Worm (Caenorhabditis elegans) whole organism, L3 larva: ENCODE results near the gene rom-2.
A peak's percentile ranks its signal among the peaks of the same experiment; 100 is the strongest.

Experiments used
- ZK546.5 ChIP-seq: sonication (generic microtip); optimal IDR thresholded peaks from 2 replicates; lab custom pipeline; 2017; ENCODE audit warnings: missing biosample characterization, missing genetic modification characterization
- ceh-28 ChIP-seq: fragments of 150-350 bp; optimal IDR thresholded peaks from 2 replicates; lab custom pipeline; 2014; ENCODE audit warnings: missing biosample characterization, missing genetic modification reagents, missing genetic modification characterization
- ceh-9 ChIP-seq: sonication (generic microtip); optimal IDR thresholded peaks from 2 replicates; lab custom pipeline; 2018; ENCODE audit warnings: missing biosample characterization, missing genetic modification characterization
- daf-12 ChIP-seq: fragments of 150-350 bp; optimal IDR thresholded peaks from 2 replicates; lab custom pipeline; 2014; ENCODE audit warnings: missing biosample characterization, missing genetic modification reagents, missing genetic modification characterization
- egl-5 ChIP-seq: fragments of 150-350 bp; optimal IDR thresholded peaks from 2 replicates; lab custom pipeline; 2017; ENCODE audit warnings: missing biosample characterization, missing genetic modification reagents, missing genetic modification characterization, inconsistent platforms
- elt-2 ChIP-seq: sonication (generic microtip); optimal IDR thresholded peaks from 2 replicates; lab custom pipeline; 2016; ENCODE audit warnings: missing genetic modification reagents, mild to moderate bottlenecking, missing genetic modification characterization, missing compliant biosample characterization
- elt-3 ChIP-seq, 3 experiments: fragments of 150-350 bp in 1 of 3; sonication (generic microtip) in 2 of 3; optimal IDR thresholded peaks; 2 replicates in 2 of 3; 4 replicates in 1 of 3; lab custom pipeline; 2014 to 2017; ENCODE audit warnings: missing biosample characterization in 3 of 3, missing genetic modification characterization in 3 of 3
- eor-1 ChIP-seq, 2 experiments: fragments of 150-350 bp; optimal IDR thresholded peaks; 2 replicates each; lab custom pipeline; 2014 to 2018; ENCODE audit warnings: missing biosample characterization in 2 of 2, missing genetic modification characterization in 2 of 2
- fkh-10 ChIP-seq: sonication (generic microtip); optimal IDR thresholded peaks from 2 replicates; lab custom pipeline; 2017; ENCODE audit warnings: missing biosample characterization, missing genetic modification reagents, missing genetic modification characterization
- jun-1 ChIP-seq: fragments of 150-350 bp; optimal IDR thresholded peaks from 2 replicates; lab custom pipeline; 2014; ENCODE audit warnings: missing biosample characterization, missing genetic modification reagents, missing genetic modification characterization
- lin-15B ChIP-seq: fragments of 150-350 bp; optimal IDR thresholded peaks from 2 replicates; lab custom pipeline; 2014; ENCODE audit warnings: missing biosample characterization, missing genetic modification characterization
- lin-39 ChIP-seq: fragments of 150-350 bp; optimal IDR thresholded peaks from 2 replicates; lab custom pipeline; 2018; ENCODE audit warnings: missing biosample characterization, missing genetic modification reagents, missing genetic modification characterization
- lsy-12 ChIP-seq: sonication (generic microtip); optimal IDR thresholded peaks from 2 replicates; lab custom pipeline; 2016; ENCODE audit warnings: mild to moderate bottlenecking, missing genetic modification characterization, missing compliant biosample characterization
- mdl-1 ChIP-seq: fragments of 150-350 bp; optimal IDR thresholded peaks from 2 replicates; lab custom pipeline; 2014; ENCODE audit warnings: missing biosample characterization, missing genetic modification characterization
- mml-1 ChIP-seq: fragments of 150-350 bp; sonication (generic microtip); optimal IDR thresholded peaks from 3 replicates; lab custom pipeline; 2014; ENCODE audit warnings: missing biosample characterization, missing genetic modification characterization
- nfya-1 ChIP-seq: sonication (generic microtip); optimal IDR thresholded peaks from 2 replicates; lab custom pipeline; 2017; ENCODE audit warnings: missing genetic modification characterization, mild to moderate bottlenecking, missing compliant biosample characterization, antibody characterized with exemption, moderate library complexity; ENCODE audit not compliant: insufficient read depth
- nhr-11 ChIP-seq: fragments of 150-350 bp; optimal IDR thresholded peaks from 2 replicates; lab custom pipeline; 2014; ENCODE audit warnings: missing biosample characterization, missing genetic modification characterization
- nhr-12 ChIP-seq: fragments of 150-350 bp; optimal IDR thresholded peaks from 2 replicates; lab custom pipeline; 2014; ENCODE audit warnings: missing biosample characterization, missing genetic modification characterization
- nhr-23 ChIP-seq: fragments of 150-350 bp; optimal IDR thresholded peaks from 2 replicates; lab custom pipeline; 2014; ENCODE audit warnings: missing biosample characterization, missing genetic modification reagents, missing genetic modification characterization
- nhr-25 ChIP-seq: sonication (generic microtip); optimal IDR thresholded peaks from 2 replicates; lab custom pipeline; 2017; ENCODE audit warnings: missing biosample characterization, missing genetic modification characterization
- nhr-28 ChIP-seq: fragments of 150-350 bp; optimal IDR thresholded peaks from 2 replicates; lab custom pipeline; 2014; ENCODE audit warnings: missing biosample characterization, missing genetic modification characterization
- nhr-67 ChIP-seq: fragments of 150-350 bp; optimal IDR thresholded peaks from 2 replicates; lab custom pipeline; 2014; ENCODE audit warnings: missing biosample characterization, missing genetic modification characterization
- nhr-77 ChIP-seq: fragments of 150-350 bp; optimal IDR thresholded peaks from 2 replicates; lab custom pipeline; 2014; ENCODE audit warnings: missing biosample characterization, missing genetic modification characterization
- pha-4 ChIP-seq: fragments of 150-350 bp; optimal IDR thresholded peaks from 2 replicates; lab custom pipeline; 2014; ENCODE audit warnings: missing biosample characterization, missing genetic modification reagents, missing genetic modification characterization
- pqm-1 ChIP-seq: fragments of 150-350 bp; optimal IDR thresholded peaks from 2 replicates; lab custom pipeline; 2017; ENCODE audit warnings: missing biosample characterization, missing genetic modification characterization, inconsistent platforms
- sea-2 ChIP-seq: fragments of 150-350 bp; sonication (generic microtip); optimal IDR thresholded peaks from 4 replicates; lab custom pipeline; 2014; ENCODE audit warnings: missing biosample characterization, missing genetic modification reagents, missing genetic modification characterization
- skn-1 ChIP-seq: fragments of 150-350 bp; optimal IDR thresholded peaks from 2 replicates; lab custom pipeline; 2014; ENCODE audit warnings: missing biosample characterization, missing genetic modification characterization
- snpc-4 ChIP-seq: fragments of 150-350 bp; optimal IDR thresholded peaks from 2 replicates; lab custom pipeline; 2014; ENCODE audit warnings: missing biosample characterization, missing genetic modification characterization
- tbx-2 ChIP-seq: sonication (generic microtip); optimal IDR thresholded peaks from 2 replicates; lab custom pipeline; 2016; ENCODE audit warnings: mild to moderate bottlenecking, missing genetic modification characterization, missing compliant biosample characterization
- unc-39 ChIP-seq: sonication (generic microtip); optimal IDR thresholded peaks from 4 replicates; lab custom pipeline; 2017; ENCODE audit warnings: missing biosample characterization, missing genetic modification characterization
- unc-62 ChIP-seq: fragments of 150-350 bp; sonication (generic microtip); optimal IDR thresholded peaks from 4 replicates; lab custom pipeline; 2014; ENCODE audit warnings: missing biosample characterization, missing genetic modification reagents, missing genetic modification characterization
- ztf-11 ChIP-seq: fragments of 150-350 bp; optimal IDR thresholded peaks from 2 replicates; lab custom pipeline; 2014; ENCODE audit warnings: missing biosample characterization, missing genetic modification characterization
- ztf-4 ChIP-seq: fragments of 150-350 bp; optimal IDR thresholded peaks from 2 replicates; lab custom pipeline; 2014; ENCODE audit warnings: missing biosample characterization, missing genetic modification characterization

rom-2 gene

ce11 chrIII:9585314-9585713, 10.1 kb downstream of the rom-2 start:
- no peak for TF ChIP-seq sea-2 (GFP tag; lab: Kevin White, UChicago)
- TF ChIP-seq fkh-10 (GFP tag; lab: Kevin White, UChicago) = peak; percentile 67
- no peak for TF ChIP-seq nhr-12 (tag; lab: Kevin White, UChicago)
- no peak for TF ChIP-seq lin-39 (tag; lab: Kevin White, UChicago)

ce11 chrIII:9583224-9583623, 12.2 kb downstream of the rom-2 start:
- TF ChIP-seq lsy-12 (tag; lab: Kevin White, UChicago) (no peak), ztf-4 (tag; lab: Kevin White, UChicago) (no peak), pqm-1 (no peak), fkh-10 (GFP tag; lab: Kevin White, UChicago) (no peak), nhr-25 (tag; lab: Kevin White, UChicago) (no peak), ztf-11 (no peak), skn-1 (no peak)

DNA sequence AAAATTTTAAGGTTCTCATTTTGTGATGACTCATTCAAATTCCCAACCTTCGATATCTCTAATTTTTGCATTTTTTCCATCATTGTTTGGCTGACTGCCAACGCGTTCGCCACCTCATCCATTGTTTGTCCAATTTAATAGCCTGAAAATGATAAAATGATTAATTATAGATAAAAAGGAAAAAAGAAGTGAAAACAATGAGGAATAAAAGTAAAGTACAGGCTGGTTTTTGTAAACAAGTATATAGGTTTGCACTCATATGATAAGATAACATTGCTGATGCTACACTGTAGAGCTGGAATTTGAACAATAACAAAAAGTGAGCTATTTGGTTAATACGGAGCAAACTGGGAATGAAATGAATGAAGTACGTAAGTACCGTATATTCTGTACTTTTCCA, 13.2 kb downstream of the rom-2 start, which contains the start of gene C48B4.3:
Gene C48B4.3, minus strand, starts transcription at position 149 of the 400 bp plus-strand sequence.
- TF ChIP-seq nhr-67 = no peak
- TF ChIP-seq unc-62 (GFP tag; lab: Kevin White, UChicago) = no peak
- no peak for TF ChIP-seq nhr-77 (tag; lab: Kevin White, UChicago)
- peak; percentile 59 for TF ChIP-seq elt-2 (tag; lab: Kevin White, UChicago)
- no peak for TF ChIP-seq nfya-1 (tag; lab: Kevin White, UChicago)
- no peak for TF ChIP-seq mdl-1 (tag; lab: Kevin White, UChicago)
- TF ChIP-seq unc-39 (tag; lab: Kevin White, UChicago) = no peak
- TF ChIP-seq sea-2 (GFP tag; lab: Kevin White, UChicago) = no peak
- TF ChIP-seq jun-1 (tag; lab: Kevin White, UChicago) = peak; percentile 42
- TF ChIP-seq egl-5 = no peak
- TF ChIP-seq pha-4 (tag; lab: Kevin White, UChicago) = peak; percentile 65
- no peak for TF ChIP-seq elt-3 (tag; optimal IDR thresholded peaks at IDR 0.05; lab: Kevin White, UChicago)
- no peak for TF ChIP-seq nhr-23 (tag; lab: Kevin White, UChicago)
- TF ChIP-seq tbx-2 (tag; lab: Kevin White, UChicago) = no peak
- no peak for TF ChIP-seq nhr-11 (tag; lab: Kevin White, UChicago)
- no peak for TF ChIP-seq eor-1 (tag; optimal IDR thresholded peaks at IDR 0.05; lab: Kevin White, UChicago)
- no peak for TF ChIP-seq lin-39 (tag; lab: Kevin White, UChicago)
- no peak for TF ChIP-seq ZK546.5 (tag; lab: Kevin White, UChicago)
- TF ChIP-seq ceh-9 (tag; lab: Kevin White, UChicago) = no peak
- TF ChIP-seq pqm-1 = peak; percentile 92
- no peak for TF ChIP-seq mml-1 (tag; lab: Kevin White, UChicago)

- TF ChIP-seq nhr-25 (tag; lab: Kevin White, UChicago) (no peak), snpc-4 (tag; lab: Kevin White, UChicago) (peak; percentile 27), nhr-28 (tag; lab: Kevin White, UChicago) (no peak), lin-39 (tag; lab: Kevin White, UChicago) (peak; percentile 22), lin-15B (tag; lab: Kevin White, UChicago) (peak; percentile 67), pha-4 (tag; lab: Kevin White, UChicago) (peak; percentile 19), ceh-28 (peak; percentile 12), daf-12 (no peak), nfya-1 (tag; lab: Kevin White, UChicago) (peak; percentile 46)
Measured at ce11 chrIII:9580039-9580891, 15.2 kb downstream of the rom-2 start, which contains the start of gene ced-7. Gene ced-7 (minus strand): TSS chrIII:9580089.

- peak; percentile 100 for TF ChIP-seq nfya-1 (tag; lab: Kevin White, UChicago)
- no peak for TF ChIP-seq elt-3 (tag; optimal IDR thresholded peaks at IDR 0.05; lab: Kevin White, UChicago)
- TF ChIP-seq snpc-4 (tag; lab: Kevin White, UChicago) = no peak
- peak; percentile 45 for TF ChIP-seq lin-15B (tag; lab: Kevin White, UChicago)
Measured at ce11 chrIII:9570869-9571268, 24.6 kb downstream of the rom-2 start.
